Fruit fly (Drosophila melanogaster) whole organism, embryonic: ENCODE results near the gene CG16865.

Source experiments
- Ada2b ChIP-seq: fragments of 200-800 bp; sonication (Bioruptor generic); IDR thresholded peaks from 2 replicates; pipeline ENCODE4 v1.3.6; 2022; ENCODE audit warnings: missing biosample characterization, missing genetic modification characterization
- Asciz ChIP-seq: fragments of 200-800 bp; sonication (Bioruptor generic); optimal IDR thresholded peaks from 2 replicates; lab custom pipeline; 2017; ENCODE audit warnings: missing biosample characterization, mild to moderate bottlenecking, missing genetic modification characterization, missing genetic modification reagents
- Bteb2 ChIP-seq: fragments of 200-800 bp; sonication (Bioruptor generic); optimal IDR thresholded peaks from 2 replicates; lab custom pipeline; 2016; ENCODE audit warnings: missing biosample characterization, missing genetic modification characterization
- CG10321 ChIP-seq: fragments of 200-800 bp; sonication (Bioruptor generic); IDR thresholded peaks from 2 replicates; pipeline ENCODE4 v1.3.6; 2022; ENCODE audit warnings: missing biosample characterization, missing genetic modification characterization
- CG10431 ChIP-seq: fragments of 200-800 bp; sonication (Bioruptor generic); optimal IDR thresholded peaks from 3 replicates; lab custom pipeline; 2018; ENCODE audit warnings: missing biosample characterization, mild to moderate bottlenecking, missing genetic modification characterization
- CG12659 ChIP-seq: fragments of 200-800 bp; sonication (Bioruptor generic); optimal IDR thresholded peaks from 3 replicates; lab custom pipeline; 2017; ENCODE audit warnings: mild to moderate bottlenecking, missing biosample characterization, missing genetic modification reagents, missing genetic modification characterization
- CG13775 ChIP-seq: fragments of 200-800 bp; sonication (Bioruptor generic); optimal IDR thresholded peaks from 3 replicates; lab custom pipeline; 2017; ENCODE audit warnings: missing biosample characterization, mild to moderate bottlenecking, missing genetic modification characterization
- CG14014 ChIP-seq: fragments of 200-800 bp; sonication (Bioruptor generic); IDR thresholded peaks from 2 replicates; pipeline ENCODE4 v1.3.6; 2022; ENCODE audit warnings: missing biosample characterization, missing genetic modification characterization
- CG1603 ChIP-seq: fragments of 200-800 bp; sonication (Bioruptor generic); optimal IDR thresholded peaks from 2 replicates; lab custom pipeline; 2019; ENCODE audit warnings: missing biosample characterization, mild to moderate bottlenecking, missing genetic modification characterization, moderate library complexity
- CG1647 ChIP-seq: fragments of 200-800 bp; sonication (Bioruptor generic); optimal IDR thresholded peaks from 3 replicates; lab custom pipeline; 2016; ENCODE audit warnings: missing biosample characterization, missing genetic modification characterization
- CG16815 ChIP-seq: fragments of 200-800 bp; sonication (Bioruptor generic); optimal IDR thresholded peaks from 3 replicates; lab custom pipeline; 2017; ENCODE audit warnings: missing biosample characterization, mild to moderate bottlenecking, missing genetic modification characterization
- CG17385 ChIP-seq: fragments of 200-800 bp; sonication (Bioruptor generic); optimal IDR thresholded peaks from 3 replicates; lab custom pipeline; 2018; ENCODE audit warnings: missing biosample characterization, mild to moderate bottlenecking, missing genetic modification characterization
- CG17912 ChIP-seq: fragments of 200-800 bp; sonication (Bioruptor generic); optimal IDR thresholded peaks from 2 replicates; lab custom pipeline; 2018; ENCODE audit warnings: missing biosample characterization, mild to moderate bottlenecking, missing genetic modification characterization
- CG3065 ChIP-seq: fragments of 200-800 bp; sonication (Bioruptor generic); optimal IDR thresholded peaks from 2 replicates; lab custom pipeline; 2016; ENCODE audit warnings: missing biosample characterization, missing genetic modification characterization
- CG33557 ChIP-seq: fragments of 200-800 bp; sonication (Bioruptor generic); optimal IDR thresholded peaks from 2 replicates; lab custom pipeline; 2019; ENCODE audit warnings: missing biosample characterization, mild to moderate bottlenecking, missing genetic modification characterization, moderate library complexity
- CG34376 ChIP-seq: fragments of 200-800 bp; sonication (Bioruptor generic); optimal IDR thresholded peaks from 2 replicates; lab custom pipeline; 2018; ENCODE audit warnings: missing biosample characterization, mild to moderate bottlenecking, missing genetic modification characterization
- CG43689 ChIP-seq: fragments of 200-800 bp; sonication (Bioruptor generic); IDR thresholded peaks from 2 replicates; pipeline ENCODE4 v1.3.6; 2022; ENCODE audit warnings: missing biosample characterization, missing genetic modification characterization
- CG4404 ChIP-seq: fragments of 200-800 bp; sonication (Bioruptor generic); IDR thresholded peaks from 2 replicates; pipeline ENCODE4 v1.3.6; 2022; ENCODE audit warnings: missing biosample characterization, missing genetic modification characterization
- CG5180 ChIP-seq: fragments of 200-800 bp; sonication (Bioruptor generic); optimal IDR thresholded peaks from 3 replicates; lab custom pipeline; 2017; ENCODE audit warnings: missing biosample characterization, missing genetic modification characterization, mild to moderate bottlenecking, moderate library complexity, missing genetic modification reagents
- CG5953 ChIP-seq: fragments of 200-800 bp; sonication (Bioruptor generic); IDR thresholded peaks from 2 replicates; pipeline ENCODE4 v1.3.6; 2022; ENCODE audit warnings: missing biosample characterization, missing genetic modification characterization
- CG6654 ChIP-seq: fragments of 200-800 bp; sonication (Bioruptor generic); optimal IDR thresholded peaks from 2 replicates; lab custom pipeline; 2017; ENCODE audit warnings: missing biosample characterization, mild to moderate bottlenecking, missing genetic modification characterization
- CG8478 ChIP-seq: fragments of >200 bp; optimal IDR thresholded peaks from 2 replicates; lab custom pipeline; 2018
- CG8924 ChIP-seq: fragments of 200-800 bp; optimal IDR thresholded peaks from 3 replicates; lab custom pipeline; 2019; ENCODE audit warnings: missing biosample characterization, mild to moderate bottlenecking, missing genetic modification characterization, moderate library complexity
- CG9727 ChIP-seq: fragments of 200-800 bp; sonication (Bioruptor generic); optimal IDR thresholded peaks from 3 replicates; lab custom pipeline; 2017; ENCODE audit warnings: missing biosample characterization, mild to moderate bottlenecking, missing genetic modification characterization
- CkIIα-i1 ChIP-seq: fragments of 200-800 bp; sonication (Bioruptor generic); IDR thresholded peaks from 2 replicates; pipeline ENCODE4 v1.3.6; 2022; ENCODE audit warnings: missing biosample characterization, missing genetic modification characterization
- D19A ChIP-seq: fragments of 200-800 bp; optimal IDR thresholded peaks from 3 replicates; lab custom pipeline; 2019; ENCODE audit warnings: missing biosample characterization, mild to moderate bottlenecking, missing genetic modification characterization, moderate library complexity
- Dek ChIP-seq: fragments of 200-800 bp; sonication (Bioruptor generic); optimal IDR thresholded peaks from 3 replicates; lab custom pipeline; 2019; ENCODE audit warnings: missing biosample characterization, mild to moderate bottlenecking, missing genetic modification characterization, moderate library complexity
- Ets65A ChIP-seq: fragments of 200-800 bp; sonication (Bioruptor generic); peaks from one replicate; lab custom pipeline; 2016; ENCODE audit warnings: missing biosample characterization, missing genetic modification characterization
- Fer2 ChIP-seq: fragments of 200-800 bp; sonication (Bioruptor generic); optimal IDR thresholded peaks from 2 replicates; lab custom pipeline; 2018; ENCODE audit warnings: missing biosample characterization, mild to moderate bottlenecking, missing genetic modification characterization, moderate library complexity
- Lhr ChIP-seq: fragments of 200-800 bp; sonication (Bioruptor generic); optimal IDR thresholded peaks from 3 replicates; lab custom pipeline; 2017; ENCODE audit warnings: mild to moderate bottlenecking, missing biosample characterization, missing genetic modification reagents, missing genetic modification characterization
- Med ChIP-seq: fragments of 200-800 bp; sonication (Bioruptor generic); peaks from one replicate; lab custom pipeline; 2016; ENCODE audit warnings: missing biosample characterization, missing genetic modification characterization, mild to moderate bottlenecking, inconsistent platforms, moderate library complexity
- PHDP ChIP-seq: fragments of 200-800 bp; sonication (Bioruptor generic); optimal IDR thresholded peaks from 3 replicates; lab custom pipeline; 2018; ENCODE audit warnings: missing biosample characterization, mild to moderate bottlenecking, missing genetic modification characterization, moderate library complexity
- Six4 ChIP-seq: fragments of 200-800 bp; sonication (Bioruptor generic); optimal IDR thresholded peaks from 2 replicates; lab custom pipeline; 2016; ENCODE audit warnings: missing biosample characterization, missing genetic modification characterization
- ara ChIP-seq: fragments of 200-800 bp; sonication (Bioruptor generic); IDR thresholded peaks from 2 replicates; pipeline ENCODE4 v1.3.6; 2022; ENCODE audit warnings: missing biosample characterization, missing genetic modification characterization
- ase ChIP-seq: fragments of 200-800 bp; sonication (Bioruptor generic); IDR thresholded peaks from 3 replicates; pipeline ENCODE4 v1.3.6; 2022; ENCODE audit warnings: missing biosample characterization, missing genetic modification characterization
- ash1 ChIP-seq: fragments of 200-800 bp; sonication (Bioruptor generic); optimal IDR thresholded peaks from 2 replicates; lab custom pipeline; 2018; ENCODE audit warnings: missing biosample characterization, mild to moderate bottlenecking, missing genetic modification characterization
- bigmax ChIP-seq: fragments of 200-800 bp; sonication (Bioruptor generic); optimal IDR thresholded peaks from 2 replicates; lab custom pipeline; 2018; ENCODE audit warnings: missing biosample characterization, mild to moderate bottlenecking, missing genetic modification characterization
- chm ChIP-seq: fragments of 200-800 bp; sonication (Bioruptor generic); IDR thresholded peaks from 2 replicates; pipeline ENCODE4 v1.3.6; 2022; ENCODE audit warnings: missing biosample characterization, missing genetic modification characterization
- grau ChIP-seq: fragments of 200-800 bp; optimal IDR thresholded peaks from 3 replicates; lab custom pipeline; 2019; ENCODE audit warnings: missing biosample characterization, mild to moderate bottlenecking, missing genetic modification characterization, moderate library complexity
- gt ChIP-seq: fragments of 200-800 bp; sonication (Bioruptor generic); IDR thresholded peaks from 2 replicates; pipeline ENCODE4 v1.3.6; 2022; ENCODE audit warnings: missing biosample characterization, missing genetic modification characterization
- ham ChIP-seq: fragments of 200-800 bp; sonication (Bioruptor generic); IDR thresholded peaks from 2 replicates; pipeline ENCODE4 v1.3.6; 2022; ENCODE audit warnings: missing biosample characterization, missing genetic modification characterization
- lola ChIP-seq, 3 experiments: fragments of >200 bp in 2 of 3; fragments of 200-800 bp in 1 of 3; sonication (Bioruptor generic) in 1 of 3; optimal IDR thresholded peaks; 2 replicates each; lab custom pipeline; 2017 to 2019; ENCODE audit warnings: missing biosample characterization in 3 of 3, missing genetic modification characterization in 3 of 3, mild to moderate bottlenecking in 1 of 3, moderate library complexity in 1 of 3
- mirr ChIP-seq: fragments of 200-800 bp; sonication (Bioruptor generic); optimal IDR thresholded peaks from 3 replicates; lab custom pipeline; 2018; ENCODE audit warnings: missing biosample characterization, mild to moderate bottlenecking, missing genetic modification characterization
- nau ChIP-seq: fragments of 200-800 bp; sonication (Bioruptor generic); optimal IDR thresholded peaks from 3 replicates; lab custom pipeline; 2017; ENCODE audit warnings: missing biosample characterization, mild to moderate bottlenecking, missing genetic modification characterization, missing genetic modification reagents
- phol ChIP-seq: fragments of 200-800 bp; sonication (Bioruptor generic); optimal IDR thresholded peaks from 3 replicates; lab custom pipeline; 2018; ENCODE audit warnings: missing biosample characterization, mild to moderate bottlenecking, missing genetic modification characterization, moderate library complexity
- prd ChIP-seq, 3 experiments: fragments of >200 bp in 2 of 3; fragments of 200-800 bp in 1 of 3; sonication (Bioruptor generic) in 1 of 3; optimal IDR thresholded peaks in 2 of 3; IDR thresholded peaks in 1 of 3; 2 replicates in 2 of 3; 3 replicates in 1 of 3; pipeline versions ENCODE4 v1.3.6 to Lab custom; 2017 to 2022; ENCODE audit warnings: missing biosample characterization in 1 of 3, missing genetic modification characterization in 1 of 3
- schlank ChIP-seq: fragments of 200-800 bp; sonication (Bioruptor generic); optimal IDR thresholded peaks from 2 replicates; lab custom pipeline; 2018; ENCODE audit warnings: missing biosample characterization, mild to moderate bottlenecking, missing genetic modification characterization
- sens ChIP-seq: fragments of 200-800 bp; sonication (Bioruptor generic); peaks from one replicate; lab custom pipeline; 2016; ENCODE audit warnings: missing biosample characterization, missing genetic modification characterization
- unpg ChIP-seq: fragments of 200-800 bp; sonication (Bioruptor generic); optimal IDR thresholded peaks from 3 replicates; lab custom pipeline; 2018; ENCODE audit warnings: missing biosample characterization, mild to moderate bottlenecking, missing genetic modification characterization, moderate library complexity

The CG16865 gene

dm6 chr2L:13776928-13777686 is 34.2 kb upstream of the CG16865 start (continued):
- TF ChIP-seq CG6654 (no peak), grau (tag; lab: Kevin White, UChicago) (no peak), CG43689 (GFP tag; lab: Robert Waterston, UW) (0 out of 2 replicates have a peak, but pooled peaks have one; percentile 21), Med (GFP tag; lab: Kevin White, UChicago) (peak; percentile 47), ham (GFP tag; lab: Robert Waterston, UW) (no peak), mirr (no peak), Six4 (no peak), CG10431 (GFP tag; lab: Kevin White, UChicago) (peak; percentile 32), Asciz (GFP tag; lab: Kevin White, UChicago) (no peak), Ada2b (no peak), phol (tag; lab: Kevin White, UChicago) (no peak), sens (GFP tag; lab: Kevin White, UChicago) (peak; percentile 42), CG13775 (no peak), lola (GFP tag; optimal IDR thresholded peaks at IDR 0.05; lab: Kevin White, UChicago) (no peak), CG17912 (GFP tag; lab: Kevin White, UChicago) (no peak), CG34376 (GFP tag; lab: Kevin White, UChicago) (no peak), CG5180 (GFP tag; lab: Kevin White, UChicago) (peak; percentile 95), CkIIα-i1 (GFP tag; lab: Robert Waterston, UW) (no peak), CG14014 (no peak), CG17385 (GFP tag; lab: Kevin White, UChicago) (no peak), CG9727 (GFP tag; lab: Kevin White, UChicago) (no peak), bigmax (GFP tag; lab: Kevin White, UChicago) (no peak), ara (no peak), CG8478 (lab: Kevin White, UChicago) (no peak), Ets65A (GFP tag; lab: Kevin White, UChicago) (peak; percentile 46), schlank (tag; lab: Kevin White, UChicago) (no peak), nau (GFP tag; lab: Kevin White, UChicago) (no peak)

DNA sequence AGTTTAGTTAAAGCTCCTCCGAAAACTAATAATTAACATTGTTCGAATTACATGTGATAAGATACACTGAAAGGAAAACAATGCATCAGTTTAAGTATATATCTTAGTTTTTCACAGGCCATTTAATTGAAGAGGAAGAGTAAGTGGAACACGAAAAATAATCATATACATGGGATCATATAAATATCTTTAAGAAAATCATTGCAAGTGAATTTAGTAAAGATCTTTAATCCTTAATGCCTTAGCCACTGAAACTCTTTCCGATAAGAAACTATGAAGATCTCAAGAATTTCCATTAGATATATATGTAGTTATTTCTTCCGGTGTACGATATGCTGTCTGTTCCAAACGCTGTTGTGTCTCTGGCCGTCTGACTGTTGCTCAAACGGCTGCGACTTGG is 32.7 kb upstream of the CG16865 start:
- peak; percentile 81 for TF ChIP-seq CG8924 (tag; lab: Kevin White, UChicago)
- TF ChIP-seq CG33557 (GFP tag; lab: Kevin White, UChicago): no peak
- TF ChIP-seq nau (GFP tag; lab: Kevin White, UChicago): no peak
- TF ChIP-seq CG16815 (GFP tag; lab: Kevin White, UChicago): peak; percentile 9
- no peak for TF ChIP-seq ash1 (GFP tag; lab: Kevin White, UChicago)
- TF ChIP-seq CG4404 (GFP tag; lab: Robert Waterston, UW): no peak
- peak; percentile 41 for TF ChIP-seq Asciz (GFP tag; lab: Kevin White, UChicago)
- no peak for TF ChIP-seq CG10321 (GFP tag; lab: Robert Waterston, UW)
- TF ChIP-seq CG17912 (GFP tag; lab: Kevin White, UChicago): no peak
- peak; percentile 80 for TF ChIP-seq PHDP (tag; lab: Kevin White, UChicago)
- TF ChIP-seq CG12659: peak; percentile 69
- peak; percentile 52 for TF ChIP-seq Bteb2 (GFP tag; lab: Kevin White, UChicago)
- no peak for TF ChIP-seq prd (optimal IDR thresholded peaks at IDR 0.05; lab: Kevin White, UChicago)
- peak; percentile 53; the same call in 2 of the 3 replicates for TF ChIP-seq prd (GFP tag; IDR thresholded peaks at IDR 0.05; lab: Robert Waterston, UW)
- TF ChIP-seq Lhr: no peak
- TF ChIP-seq gt (GFP tag; lab: Robert Waterston, UW): no peak
- TF ChIP-seq D19A (tag; lab: Kevin White, UChicago): peak; percentile 66
- peak; percentile 11 for TF ChIP-seq CG1647 (GFP tag; lab: Kevin White, UChicago)
- peak; percentile 65 for TF ChIP-seq unpg (GFP tag; lab: Kevin White, UChicago)
- no peak for TF ChIP-seq chm
- no peak for TF ChIP-seq bigmax (GFP tag; lab: Kevin White, UChicago)
- TF ChIP-seq CG5953 (GFP tag; lab: Robert Waterston, UW): no peak
- no peak for TF ChIP-seq CG3065 (GFP tag; lab: Kevin White, UChicago)
- TF ChIP-seq CG1603 (tag; lab: Kevin White, UChicago): peak; percentile 35
- TF ChIP-seq ase (GFP tag; lab: Robert Waterston, UW): no peak
- TF ChIP-seq Fer2 (tag; lab: Kevin White, UChicago): no peak
- peak; percentile 54 for TF ChIP-seq Dek (tag; lab: Kevin White, UChicago)
